Fruit fly (Drosophila melanogaster): ENCODE data around the gene CG42450.

Gene CG42450

DNA sequence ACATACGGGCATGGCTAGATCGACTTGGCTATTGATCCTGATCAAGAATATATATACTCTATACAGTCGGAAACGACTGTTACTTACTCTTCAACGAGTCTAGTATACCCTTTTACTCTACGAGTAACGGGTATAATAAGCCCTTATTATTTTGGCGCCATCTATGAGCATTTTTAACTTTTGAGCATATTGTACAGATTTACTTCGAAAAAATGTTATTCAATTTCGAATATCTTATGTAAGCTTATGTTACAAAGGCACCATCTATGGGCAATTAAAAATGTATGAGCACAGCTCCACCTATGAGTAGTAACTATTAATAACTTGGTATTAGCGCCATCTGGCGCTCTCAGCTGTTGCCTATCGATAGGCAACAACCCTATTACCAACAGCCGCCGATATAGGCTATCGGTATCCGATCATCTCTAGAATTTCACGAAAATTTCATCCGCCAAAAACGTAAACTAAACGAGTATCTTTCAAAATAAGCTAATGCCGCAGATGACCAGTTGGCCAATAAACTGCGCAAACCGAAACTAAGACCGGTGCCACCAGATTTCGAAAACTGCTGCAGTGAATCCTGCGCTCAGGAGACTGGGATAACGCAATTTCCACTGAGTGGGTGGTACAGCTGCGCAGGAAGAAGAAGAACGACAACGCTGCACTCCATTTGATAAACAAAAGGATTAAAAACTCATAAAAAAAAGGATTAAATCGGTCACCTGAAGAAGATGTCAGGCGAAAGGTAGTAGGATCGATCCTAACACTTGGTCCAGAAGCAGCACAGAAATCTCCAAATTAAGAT is 30.3 kb downstream of the CG42450 start, which contains the start of gene htk (continued):
- TF ChIP-seq Eip74EF (GFP tag; optimal IDR thresholded peaks at IDR 0.05): no peak
- peak; percentile 44 for TF ChIP-seq gfzf (GFP tag; optimal IDR thresholded peaks at IDR 0.05)
- peak; percentile 37 for TF ChIP-seq CG2678 (tag; optimal IDR thresholded peaks at IDR 0.05)
- TF ChIP-seq sim (GFP tag; IDR thresholded peaks at IDR 0.05): no peak
- TF ChIP-seq Max (GFP tag; optimal IDR thresholded peaks at IDR 0.05): peak; percentile 13
- TF ChIP-seq Hsf (GFP tag; optimal IDR thresholded peaks at IDR 0.05): peak; percentile 79
- TF ChIP-seq CG17912 (GFP tag; optimal IDR thresholded peaks at IDR 0.05): peak; percentile 78
- no peak for TF ChIP-seq Lpt (GFP tag; optimal IDR thresholded peaks at IDR 0.05)
- TF ChIP-seq lab (GFP tag; optimal IDR thresholded peaks at IDR 0.05): peak; percentile 49
- peak; percentile 59 for TF ChIP-seq CG12391 (tag; optimal IDR thresholded peaks at IDR 0.05)
- peak; percentile 53 for TF ChIP-seq CG12942 (GFP tag; optimal IDR thresholded peaks at IDR 0.05)
- no peak for TF ChIP-seq Hey (tag; optimal IDR thresholded peaks at IDR 0.05)
- TF ChIP-seq CG7839 (tag; optimal IDR thresholded peaks at IDR 0.05): peak; percentile 70
- peak; percentile 3 for TF ChIP-seq CG18011 (GFP tag; optimal IDR thresholded peaks at IDR 0.05)
- TF ChIP-seq CG11456 (GFP tag; IDR thresholded peaks at IDR 0.05): peak; percentile 95
- TF ChIP-seq CG15269 (tag; optimal IDR thresholded peaks at IDR 0.05): peak; percentile 52
- peak; percentile 96 for TF ChIP-seq bbx (GFP tag; IDR thresholded peaks at IDR 0.05; ENCODE audit: partially characterized antibody)
- peak; percentile 78 for TF ChIP-seq CG9876 (GFP tag; optimal IDR thresholded peaks at IDR 0.05)
- peak; percentile 45 for TF ChIP-seq bcd (GFP tag; optimal IDR thresholded peaks at IDR 0.05)
- peak; percentile 65 for TF ChIP-seq HLH54F (GFP tag; optimal IDR thresholded peaks at IDR 0.05)
- peak; percentile 25 for TF ChIP-seq NK7.1 (GFP tag; optimal IDR thresholded peaks at IDR 0.05)
- no peak for TF ChIP-seq so (GFP tag; IDR thresholded peaks at IDR 0.05)
- no peak for TF ChIP-seq wdn (GFP tag; IDR thresholded peaks at IDR 0.05)
- no peak for TF ChIP-seq Sry-β (GFP tag; optimal IDR thresholded peaks at IDR 0.05)
- TF ChIP-seq HHEX (GFP tag; optimal IDR thresholded peaks at IDR 0.05): peak; percentile 53
- 0 out of 3 replicates have a peak, but pooled peaks have one; percentile 33 for TF ChIP-seq CG11093 (GFP tag; IDR thresholded peaks at IDR 0.05)
- TF ChIP-seq odd (GFP tag; optimal IDR thresholded peaks at IDR 0.05): no peak
- TF ChIP-seq seq (GFP tag; IDR thresholded peaks at IDR 0.05): peak; percentile 48; the same call in 1 of the 2 replicates
- no peak for TF ChIP-seq Ravus (GFP tag; IDR thresholded peaks at IDR 0.05)
- no peak for TF ChIP-seq wek (GFP tag; optimal IDR thresholded peaks at IDR 0.05)
- peak; percentile 94; the same call in 3 of the 4 replicates for TF ChIP-seq chinmo (GFP tag; IDR thresholded peaks at IDR 0.05; ENCODE audit: partially characterized antibody)
- peak; percentile 33 for TF ChIP-seq gsb-n (tag; optimal IDR thresholded peaks at IDR 0.05)
- TF ChIP-seq h (optimal IDR thresholded peaks at IDR 0.05): no peak
- no peak for TF ChIP-seq jing (GFP tag; optimal IDR thresholded peaks at IDR 0.05)
- TF ChIP-seq CG18764 (GFP tag; optimal IDR thresholded peaks at IDR 0.05): peak; percentile 64
- TF ChIP-seq danr (GFP tag; IDR thresholded peaks at IDR 0.05): no peak
- TF ChIP-seq CG31388 (GFP tag; optimal IDR thresholded peaks at IDR 0.05): peak; percentile 41
- TF ChIP-seq CG17361 (GFP tag; IDR thresholded peaks at IDR 0.05): peak; percentile 76
- TF ChIP-seq pita (GFP tag; optimal IDR thresholded peaks at IDR 0.05): peak; percentile 51
- TF ChIP-seq da (GFP tag; optimal IDR thresholded peaks at IDR 0.05): peak; percentile 64
- no peak for TF ChIP-seq CkIIα-i1 (GFP tag; IDR thresholded peaks at IDR 0.05)
- TF ChIP-seq CG12155 (GFP tag; optimal IDR thresholded peaks at IDR 0.05): peak; percentile 59
- 0 out of 3 replicates have a peak, but pooled peaks have one; percentile 15 for TF ChIP-seq CG6175 (GFP tag; IDR thresholded peaks at IDR 0.05)
- TF ChIP-seq CG6689 (GFP tag; IDR thresholded peaks at IDR 0.05): peak; percentile 23; the same call in 1 of the 2 replicates
- TF ChIP-seq Hmx (GFP tag; optimal IDR thresholded peaks at IDR 0.05): no peak
- peak; percentile 53 for TF ChIP-seq CG4424 (GFP tag; optimal IDR thresholded peaks at IDR 0.05)
- peak; percentile 72 for TF ChIP-seq CG7987 (GFP tag; optimal IDR thresholded peaks at IDR 0.05)
- TF ChIP-seq aop (GFP tag; IDR thresholded peaks at IDR 0.05): no peak
- no peak for TF ChIP-seq fd96Cb (tag; optimal IDR thresholded peaks at IDR 0.05)
